Worm (Caenorhabditis elegans) whole organism, L3 larva: ENCODE data around the gene nhr-176.

Experiments used
- eor-1 ChIP-seq, 2 experiments: fragments of 150-350 bp; optimal IDR thresholded peaks; 2 replicates each; lab custom pipeline; 2014 to 2018; ENCODE audit warnings: missing biosample characterization in 2 of 2, missing genetic modification characterization in 2 of 2
- fkh-10 ChIP-seq: sonication (generic microtip); optimal IDR thresholded peaks from 2 replicates; lab custom pipeline; 2017; ENCODE audit warnings: missing biosample characterization, missing genetic modification reagents, missing genetic modification characterization
- lin-15B ChIP-seq: fragments of 150-350 bp; optimal IDR thresholded peaks from 2 replicates; lab custom pipeline; 2014; ENCODE audit warnings: missing biosample characterization, missing genetic modification characterization
- mdl-1 ChIP-seq: fragments of 150-350 bp; optimal IDR thresholded peaks from 2 replicates; lab custom pipeline; 2014; ENCODE audit warnings: missing biosample characterization, missing genetic modification characterization
- nhr-76 ChIP-seq: fragments of 150-350 bp; sonication (generic microtip); optimal IDR thresholded peaks from 5 replicates; lab custom pipeline; 2014; ENCODE audit warnings: missing biosample characterization, missing genetic modification characterization
- skn-1 ChIP-seq: fragments of 150-350 bp; optimal IDR thresholded peaks from 2 replicates; lab custom pipeline; 2014; ENCODE audit warnings: missing biosample characterization, missing genetic modification characterization
- zag-1 ChIP-seq: fragments of 150-350 bp; optimal IDR thresholded peaks from 2 replicates; lab custom pipeline; 2014; ENCODE audit warnings: missing biosample characterization, missing genetic modification characterization

ce11 chrV:16055031-16055430, 16.1 kb upstream of the nhr-176 start, which contains the start of gene F14H3.4:
- TF ChIP-seq eor-1 (tag; optimal IDR thresholded peaks at IDR 0.05; lab: Kevin White, UChicago) (no peak), mdl-1 (tag; lab: Kevin White, UChicago) (no peak), fkh-10 (GFP tag; lab: Kevin White, UChicago) (no peak), zag-1 (tag; lab: Kevin White, UChicago) (no peak), skn-1 (tag; lab: Kevin White, UChicago) (no peak), lin-15B (no peak), nhr-76 (tag; lab: Kevin White, UChicago) (no peak)
